Worm (Caenorhabditis elegans) whole organism, L2 larva: ENCODE results near the gene C52B9.4.

ENCODE experiments used
- F13H6.1 ChIP-seq: sonication (generic microtip); optimal IDR thresholded peaks from 2 replicates; lab custom pipeline; 2016; ENCODE audit warnings: missing genetic modification characterization, missing compliant biosample characterization
- ZK546.5 ChIP-seq: sonication (generic microtip); optimal IDR thresholded peaks from 2 replicates; lab custom pipeline; 2017; ENCODE audit warnings: missing biosample characterization, missing genetic modification characterization
- blmp-1 ChIP-seq: sonication (generic microtip); optimal IDR thresholded peaks from 2 replicates; lab custom pipeline; 2017; ENCODE audit warnings: missing genetic modification characterization, mild to moderate bottlenecking, missing compliant biosample characterization, antibody characterized with exemption, moderate library complexity; ENCODE audit not compliant: insufficient read depth
- ceh-82 ChIP-seq: fragments of 150-350 bp; optimal IDR thresholded peaks from 2 replicates; lab custom pipeline; 2014; ENCODE audit warnings: missing biosample characterization, missing genetic modification characterization
- egl-27 ChIP-seq: sonication (generic microtip); optimal IDR thresholded peaks from 3 replicates; lab custom pipeline; 2017; ENCODE audit warnings: missing biosample characterization, missing genetic modification reagents, missing genetic modification characterization
- elt-1 ChIP-seq: fragments of 150-350 bp; optimal IDR thresholded peaks from 2 replicates; lab custom pipeline; 2014; ENCODE audit warnings: missing biosample characterization, missing genetic modification characterization
- fos-1 ChIP-seq: fragments of 150-350 bp; optimal IDR thresholded peaks from 2 replicates; lab custom pipeline; 2014; ENCODE audit warnings: missing biosample characterization, missing genetic modification characterization
- mbf-1 ChIP-seq: sonication (generic microtip); optimal IDR thresholded peaks from 2 replicates; lab custom pipeline; 2017; ENCODE audit warnings: missing biosample characterization, missing genetic modification characterization
- nhr-237 ChIP-seq: fragments of 150-350 bp; optimal IDR thresholded peaks from 2 replicates; lab custom pipeline; 2014; ENCODE audit warnings: missing biosample characterization, missing genetic modification characterization
- nhr-6 ChIP-seq: fragments of 150-350 bp; optimal IDR thresholded peaks from 2 replicates; lab custom pipeline; 2014; ENCODE audit warnings: missing biosample characterization, missing genetic modification characterization
- ztf-1 ChIP-seq: fragments of 200-800 bp; sonication (Bioruptor generic); conservative IDR thresholded peaks from 2 replicates; pipeline ENCODE4 v1.3.6; 2022; ENCODE audit warnings: missing genetic modification characterization, missing compliant biosample characterization

ce11 chrX:4263820-4264219 is 3.4 kb downstream of the C52B9.4 start:
- TF ChIP-seq fos-1 (tag; lab: Kevin White, UChicago) (no peak), F13H6.1 (no peak), nhr-237 (no peak), egl-27 (tag; lab: Kevin White, UChicago) (no peak), blmp-1 (tag; lab: Kevin White, UChicago) (no peak), nhr-6 (tag; lab: Kevin White, UChicago) (no peak), mbf-1 (tag; lab: Kevin White, UChicago) (no peak), ztf-1 (GFP tag; lab: Robert Waterston, UW) (no peak), ceh-82 (tag; lab: Kevin White, UChicago) (no peak), ZK546.5 (no peak), elt-1 (tag; lab: Kevin White, UChicago) (no peak)
